Fruit fly (Drosophila melanogaster) whole organism, wandering third instar larva: ENCODE results near the gene CG10252.

Source experiments
- CG32264 ChIP-seq: fragments of 200-800 bp; sonication (Bioruptor generic); optimal IDR thresholded peaks from 2 replicates; lab custom pipeline; 2016; ENCODE audit warnings: missing biosample characterization, missing genetic modification characterization
- Hnf4 ChIP-seq: fragments of 200-800 bp; sonication (Bioruptor generic); optimal IDR thresholded peaks from 2 replicates; lab custom pipeline; 2016; ENCODE audit warnings: missing biosample characterization, mild to moderate bottlenecking, missing genetic modification characterization
- Hr83 ChIP-seq: fragments of 200-300 bp; sonication (Bioruptor generic); optimal IDR thresholded peaks from 2 replicates; lab custom pipeline; 2016; ENCODE audit warnings: missing biosample characterization, mild to moderate bottlenecking, missing genetic modification characterization, moderate library complexity; ENCODE audit not compliant: poor library complexity, severe bottlenecking
- Sp1 ChIP-seq: fragments of 200-800 bp; sonication (Bioruptor generic); optimal IDR thresholded peaks from 3 replicates; lab custom pipeline; 2019; ENCODE audit warnings: missing biosample characterization, mild to moderate bottlenecking, missing genetic modification characterization, moderate library complexity
- br ChIP-seq: fragments of 200-800 bp; sonication (Bioruptor generic); optimal IDR thresholded peaks from 2 replicates; lab custom pipeline; 2016; ENCODE audit warnings: missing biosample characterization, missing genetic modification characterization
- brk ChIP-seq: fragments of 200-800 bp; sonication (Bioruptor generic); optimal IDR thresholded peaks from 2 replicates; lab custom pipeline; 2016; ENCODE audit warnings: missing biosample characterization, mild to moderate bottlenecking, missing genetic modification characterization
- foxo ChIP-seq, 2 experiments: fragments of 200-800 bp; sonication (Bioruptor generic); optimal IDR thresholded peaks; 2 replicates in 1 of 2; 3 replicates in 1 of 2; lab custom pipeline; 2016 to 2017; ENCODE audit warnings: missing biosample characterization in 2 of 2, missing genetic modification characterization in 2 of 2
- h ChIP-seq: fragments of 200-800 bp; sonication (Bioruptor generic); optimal IDR thresholded peaks from 3 replicates; lab custom pipeline; 2016; ENCODE audit warnings: missing biosample characterization, mild to moderate bottlenecking, missing genetic modification characterization
- pan ChIP-seq: fragments of >200 bp; optimal IDR thresholded peaks from 2 replicates; lab custom pipeline; 2017

- TF ChIP-seq brk (GFP tag; lab: Kevin White, UChicago) (peak; percentile 96), Hr83 (peak; percentile 61), br (peak; percentile 99), foxo (GFP tag; optimal IDR thresholded peaks at IDR 0.05; lab: Kevin White, UChicago) (peak; percentile 94 to 99), CG32264 (GFP tag; lab: Kevin White, UChicago) (peak; percentile 98), Hnf4 (GFP tag; lab: Kevin White, UChicago) (peak; percentile 98), h (peak; percentile 99), pan (lab: Kevin White, UChicago) (no peak), Sp1 (GFP tag; lab: Kevin White, UChicago) (peak; percentile 99)
Observed at dm6 chr3R:23669401-23670216, 26.4 kb downstream of the CG10252 start, which contains the start of gene CG31145.
